Fruit fly (Drosophila melanogaster) whole organism: Measurements from ENCODE around the gene Osi3.

ENCODE experiments used
- CG8478 ChIP-seq: fragments of >200 bp; optimal IDR thresholded peaks from 2 replicates; lab custom pipeline; 2018; ENCODE audit warnings: inconsistent platforms
- Dll ChIP-seq: fragments of >200 bp; optimal IDR thresholded peaks from 2 replicates; lab custom pipeline; 2017
- EcR ChIP-seq, 2 experiments: fragments of >200 bp; optimal IDR thresholded peaks; 2 replicates each; lab custom pipeline; 2017; ENCODE audit warnings: missing biosample characterization in 2 of 2, missing genetic modification characterization in 2 of 2, missing genetic modification reagents in 2 of 2
- pan ChIP-seq: fragments of >200 bp; optimal IDR thresholded peaks from 2 replicates; lab custom pipeline; 2017
- usp ChIP-seq: fragments of >200 bp; optimal IDR thresholded peaks from 2 replicates; lab custom pipeline; 2017; ENCODE audit warnings: missing biosample characterization, missing genetic modification characterization, mixed read lengths

- TF ChIP-seq EcR (GFP tag; optimal IDR thresholded peaks at IDR 0.05; lab: Kevin White, UChicago), result no peak
- TF ChIP-seq pan (lab: Kevin White, UChicago), result no peak
- no peak for TF ChIP-seq CG8478
- TF ChIP-seq Dll (lab: Kevin White, UChicago), result no peak
- no peak for TF ChIP-seq usp
Observed at dm6 chr3R:6241289-6241688, 25.7 kb downstream of the Osi3 start.
